Fruit fly (Drosophila melanogaster) whole organism, wandering third instar larva: ENCODE data around the gene CG6296.

Source experiments
- Abd-B ChIP-seq: fragments of >200 bp; optimal IDR thresholded peaks from 2 replicates; lab custom pipeline; 2017; ENCODE audit warnings: missing biosample characterization, missing genetic modification characterization
- CG9705 ChIP-seq: fragments of 200-800 bp; sonication (Bioruptor generic); optimal IDR thresholded peaks from 2 replicates; lab custom pipeline; 2018; ENCODE audit warnings: missing biosample characterization, mild to moderate bottlenecking, missing genetic modification characterization
- CrebA ChIP-seq: fragments of 200-800 bp; sonication (Bioruptor generic); optimal IDR thresholded peaks from 2 replicates; lab custom pipeline; 2016; ENCODE audit warnings: missing biosample characterization, mild to moderate bottlenecking, missing genetic modification characterization, borderline replicate concordance
- Dif ChIP-seq: fragments of 200-275, 200-300 bp; sonication (Bioruptor generic); optimal IDR thresholded peaks from 2 replicates; lab custom pipeline; 2018; ENCODE audit warnings: missing biosample characterization, missing genetic modification characterization; ENCODE audit not compliant: partially characterized antibody
- Hnf4 ChIP-seq: fragments of 200-800 bp; sonication (Bioruptor generic); optimal IDR thresholded peaks from 2 replicates; lab custom pipeline; 2016; ENCODE audit warnings: missing biosample characterization, mild to moderate bottlenecking, missing genetic modification characterization
- Hr78 ChIP-seq: fragments of >200 bp; optimal IDR thresholded peaks from 2 replicates; lab custom pipeline; 2017; ENCODE audit warnings: missing biosample characterization, missing genetic modification characterization
- Jra ChIP-seq: sonication (Bioruptor generic); optimal IDR thresholded peaks from 2 replicates; lab custom pipeline; 2016; ENCODE audit warnings: missing biosample characterization, missing genetic modification characterization
- Mio ChIP-seq: sonication (Bioruptor generic); optimal IDR thresholded peaks from 2 replicates; lab custom pipeline; 2016; ENCODE audit warnings: missing biosample characterization, missing genetic modification characterization
- Myc ChIP-seq: fragments of >200 bp; optimal IDR thresholded peaks from 2 replicates; lab custom pipeline; 2017
- N ChIP-seq: fragments of >200 bp; optimal IDR thresholded peaks from 2 replicates; lab custom pipeline; 2018; ENCODE audit warnings: missing biosample characterization, missing external identifiers, missing genetic modification characterization
- Rel ChIP-seq, 2 experiments: fragments of 200-800 bp; sonication (Bioruptor generic) in 1 of 2; optimal IDR thresholded peaks; 2 replicates in 1 of 2; 3 replicates in 1 of 2; lab custom pipeline; 2016 to 2019; ENCODE audit warnings: mild to moderate bottlenecking in 2 of 2, missing biosample characterization in 2 of 2, missing genetic modification characterization in 2 of 2, moderate library complexity in 1 of 2
- Sp1 ChIP-seq: fragments of 200-800 bp; sonication (Bioruptor generic); optimal IDR thresholded peaks from 3 replicates; lab custom pipeline; 2019; ENCODE audit warnings: missing biosample characterization, mild to moderate bottlenecking, missing genetic modification characterization, moderate library complexity
- Vsx2 ChIP-seq: fragments of 200-300, 225-300 bp; sonication (Bioruptor generic); optimal IDR thresholded peaks from 2 replicates; lab custom pipeline; 2018; ENCODE audit warnings: missing biosample characterization, missing genetic modification characterization; ENCODE audit not compliant: partially characterized antibody
- br ChIP-seq: fragments of 200-800 bp; sonication (Bioruptor generic); optimal IDR thresholded peaks from 2 replicates; lab custom pipeline; 2016; ENCODE audit warnings: missing biosample characterization, missing genetic modification characterization
- dl ChIP-seq, 2 experiments: fragments of 175-275, 200-275 bp in 1 of 2; fragments of 200-275 bp in 1 of 2; sonication (Bioruptor generic); optimal IDR thresholded peaks; lab custom pipeline; 2018; ENCODE audit warnings: mild to moderate bottlenecking in 2 of 2, missing biosample characterization in 2 of 2, missing genetic modification characterization in 2 of 2, moderate library complexity in 2 of 2; ENCODE audit not compliant: partially characterized antibody in 2 of 2, insufficient read depth in 1 of 2
- dsf ChIP-seq: sonication (Bioruptor generic); optimal IDR thresholded peaks from 2 replicates; lab custom pipeline; 2016; ENCODE audit warnings: missing biosample characterization, missing genetic modification characterization, borderline replicate concordance
- ey ChIP-seq: fragments of 200-800 bp; sonication (Bioruptor generic); optimal IDR thresholded peaks from 2 replicates; lab custom pipeline; 2016; ENCODE audit warnings: missing biosample characterization, missing genetic modification characterization
- fru ChIP-seq: fragments of 200-800 bp; sonication (Bioruptor generic); optimal IDR thresholded peaks from 3 replicates; lab custom pipeline; 2016; ENCODE audit warnings: missing biosample characterization, mild to moderate bottlenecking, missing genetic modification characterization
- h ChIP-seq: fragments of 200-800 bp; sonication (Bioruptor generic); optimal IDR thresholded peaks from 3 replicates; lab custom pipeline; 2016; ENCODE audit warnings: missing biosample characterization, mild to moderate bottlenecking, missing genetic modification characterization
- jim ChIP-seq: fragments of 175-275, 200-325 bp; sonication (Bioruptor generic); optimal IDR thresholded peaks from 2 replicates; lab custom pipeline; 2016; ENCODE audit warnings: missing biosample characterization, mild to moderate bottlenecking, missing genetic modification characterization
- lola ChIP-seq: fragments of >200 bp; optimal IDR thresholded peaks from 2 replicates; lab custom pipeline; 2017; ENCODE audit warnings: missing biosample characterization, missing genetic modification characterization
- pan ChIP-seq: fragments of >200 bp; optimal IDR thresholded peaks from 2 replicates; lab custom pipeline; 2017
- psq ChIP-seq: fragments of 200-800 bp; sonication (Bioruptor generic); optimal IDR thresholded peaks from 3 replicates; lab custom pipeline; 2017; ENCODE audit warnings: missing biosample characterization, mild to moderate bottlenecking, missing genetic modification characterization, moderate library complexity
- rgr ChIP-seq: fragments of 200-800 bp; sonication (Bioruptor generic); optimal IDR thresholded peaks from 3 replicates; lab custom pipeline; 2016; ENCODE audit warnings: missing biosample characterization, mild to moderate bottlenecking, missing genetic modification characterization
- sage ChIP-seq: fragments of 200-800 bp; sonication (Bioruptor generic); optimal IDR thresholded peaks from 2 replicates; lab custom pipeline; 2016; ENCODE audit warnings: missing biosample characterization, mild to moderate bottlenecking, missing genetic modification characterization
- sv ChIP-seq: fragments of 200-800 bp; sonication (Bioruptor generic); optimal IDR thresholded peaks from 3 replicates; lab custom pipeline; 2016; ENCODE audit warnings: missing biosample characterization, missing genetic modification characterization
- woc ChIP-seq: sonication (Bioruptor generic); optimal IDR thresholded peaks from 2 replicates; lab custom pipeline; 2016; ENCODE audit warnings: missing biosample characterization, mild to moderate bottlenecking, missing genetic modification characterization

CG6296 gene

DNA sequence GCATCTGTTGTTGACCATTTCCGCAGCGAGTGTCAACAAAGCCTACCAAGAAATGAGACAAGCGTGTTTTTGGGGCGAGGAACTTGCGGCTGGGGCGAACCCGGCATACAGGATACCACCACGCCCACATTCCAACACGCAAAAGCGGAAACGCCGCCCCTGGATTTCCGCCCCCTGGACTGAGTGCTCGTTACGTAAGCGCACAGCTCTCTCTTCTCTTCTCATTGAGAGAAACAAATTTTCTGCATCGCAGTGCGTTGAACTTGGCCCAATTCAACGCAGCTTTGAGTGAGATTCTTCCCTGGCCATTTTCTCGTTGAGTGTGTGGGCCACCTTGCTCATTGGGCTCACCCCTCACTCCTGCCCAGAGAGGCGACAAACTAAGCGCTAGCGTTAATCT is 44.8 kb downstream of the CG6296 start:
- TF ChIP-seq jim (GFP tag; lab: Kevin White, UChicago) (no peak), pan (no peak), Mio (GFP tag; lab: Kevin White, UChicago) (no peak), rgr (GFP tag; lab: Kevin White, UChicago) (no peak), sage (GFP tag; lab: Kevin White, UChicago) (no peak), dl (GFP tag; optimal IDR thresholded peaks at IDR 0.05; lab: Kevin White, UChicago; ENCODE audit: insufficient read depth in 1 of 2, partially characterized antibody in 2 of 2) (peak in 1 of 2 experiments; percentile 5), br (GFP tag; lab: Kevin White, UChicago) (no peak), sv (GFP tag; lab: Kevin White, UChicago) (no peak)
- TF ChIP-seq, all 38 proteins: peak for 1

DNA sequence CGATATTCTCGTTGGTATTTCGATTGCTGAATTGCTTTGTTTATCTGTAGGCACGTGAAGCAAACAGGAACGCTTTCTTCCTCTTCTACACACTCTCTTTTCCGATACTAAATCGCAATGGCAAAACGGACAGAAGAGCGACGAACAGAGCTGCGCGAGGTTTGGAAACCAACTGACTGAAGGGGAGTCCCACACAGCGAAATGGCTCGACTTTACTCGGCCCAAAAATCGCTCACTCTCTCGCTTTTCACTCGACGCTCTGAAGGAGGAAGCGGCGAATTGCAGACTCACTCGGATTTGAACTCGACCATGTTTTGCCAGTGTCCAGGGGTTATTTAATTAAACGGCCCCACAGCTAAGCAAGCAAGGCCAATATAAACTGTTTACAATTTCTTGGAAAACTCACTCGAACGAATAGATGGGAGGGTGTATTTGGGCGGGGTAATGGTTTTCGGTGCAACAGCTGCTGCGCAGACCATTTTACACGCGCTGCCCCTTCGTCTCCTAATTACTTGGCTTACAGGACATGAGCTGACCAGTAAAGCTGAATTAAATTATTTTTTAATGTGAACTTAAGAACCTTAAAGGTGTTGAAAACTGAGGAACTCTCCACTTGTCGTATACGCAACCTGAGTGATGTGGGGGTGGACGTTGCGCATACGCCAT is 46.8 kb downstream of the CG6296 start, which contains the start of gene CG6330:
Gene CG6330 (minus strand): TSS at position 178 of the 666 bp plus-strand sequence.
- no peak for TF ChIP-seq Dif
- TF ChIP-seq Rel (GFP tag; optimal IDR thresholded peaks at IDR 0.05; lab: Kevin White, UChicago), result no peak
- TF ChIP-seq Rel (tag; optimal IDR thresholded peaks at IDR 0.05; lab: Kevin White, UChicago), result peak; percentile 64
- no peak for TF ChIP-seq Hnf4
- TF ChIP-seq dl (GFP tag; optimal IDR thresholded peaks at IDR 0.05; lab: Kevin White, UChicago; ENCODE audit: insufficient read depth in 1 of 2, partially characterized antibody in 2 of 2), result no peak

DNA sequence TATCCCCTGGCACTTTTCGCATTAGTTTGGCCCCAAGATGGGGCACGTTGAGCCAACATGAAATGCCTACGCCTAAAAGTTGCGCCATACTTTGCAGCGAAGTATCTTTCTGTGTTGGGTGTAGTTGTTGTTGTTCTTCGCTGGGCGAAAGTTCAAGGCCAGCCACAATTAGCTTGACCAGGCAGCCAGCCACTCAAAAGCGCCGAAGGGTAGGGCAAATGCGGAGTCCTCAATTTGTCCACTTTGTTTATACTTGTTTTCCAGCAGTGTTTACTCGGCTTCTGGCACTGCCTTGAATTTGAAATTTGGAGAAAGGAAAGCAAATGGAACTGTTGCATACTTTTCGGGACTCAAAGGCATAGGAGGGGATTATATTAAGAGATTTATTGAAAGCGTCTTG is 48.1 kb downstream of the CG6296 start:
- TF ChIP-seq Myc (lab: Kevin White, UChicago) (peak; percentile 3), sv (GFP tag; lab: Kevin White, UChicago) (no peak), N (GFP tag; lab: Kevin White, UChicago) (peak; percentile 15)

DNA sequence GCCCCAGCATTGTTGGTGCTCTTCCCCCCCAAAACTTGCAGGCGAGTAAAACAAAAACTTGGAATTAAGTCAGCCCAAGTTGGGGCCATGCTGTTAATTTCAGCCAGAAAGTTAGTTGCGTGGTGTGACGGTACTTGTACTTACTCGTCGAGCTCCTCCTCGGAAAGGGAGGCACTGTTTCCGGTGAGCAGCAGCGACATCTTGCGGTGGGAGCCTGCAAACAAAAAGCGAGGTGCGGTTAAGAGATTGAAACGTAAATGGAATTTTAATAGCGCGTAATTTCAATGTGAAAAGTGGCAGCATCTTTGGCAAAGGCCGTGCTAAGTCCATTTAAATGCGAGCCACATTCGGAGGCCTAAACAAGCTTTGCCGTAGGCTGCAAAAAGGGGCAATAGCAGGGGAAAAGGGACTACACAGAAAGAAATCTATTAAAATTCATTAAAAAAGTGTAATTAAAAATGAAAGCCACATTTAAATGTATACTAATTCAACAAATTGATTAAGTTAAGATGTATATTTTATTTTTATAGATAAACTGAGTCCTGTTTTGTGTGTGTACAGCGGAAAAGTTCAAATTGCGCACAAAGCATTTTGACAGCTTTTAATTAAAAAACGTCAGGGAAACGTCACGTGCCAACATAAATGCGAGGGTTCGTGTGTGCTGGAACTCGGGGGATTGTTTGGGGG is 48.8 kb downstream of the CG6296 start:
- TF ChIP-seq Rel (GFP tag; optimal IDR thresholded peaks at IDR 0.05; lab: Kevin White, UChicago) (no peak), Rel (tag; optimal IDR thresholded peaks at IDR 0.05; lab: Kevin White, UChicago) (no peak), Vsx2 (no peak), CG9705 (GFP tag; lab: Kevin White, UChicago) (no peak), Jra (GFP tag; lab: Kevin White, UChicago) (no peak), dsf (no peak), woc (GFP tag; lab: Kevin White, UChicago) (no peak), psq (GFP tag; lab: Kevin White, UChicago) (no peak), Hr78 (GFP tag; lab: Kevin White, UChicago) (no peak), N (GFP tag; lab: Kevin White, UChicago) (no peak), CrebA (GFP tag; lab: Kevin White, UChicago) (no peak), ey (GFP tag; lab: Kevin White, UChicago) (no peak), Mio (GFP tag; lab: Kevin White, UChicago) (no peak), Hnf4 (no peak), Dif (no peak), lola (no peak), br (GFP tag; lab: Kevin White, UChicago) (no peak), Abd-B (GFP tag; lab: Kevin White, UChicago) (no peak)

DNA sequence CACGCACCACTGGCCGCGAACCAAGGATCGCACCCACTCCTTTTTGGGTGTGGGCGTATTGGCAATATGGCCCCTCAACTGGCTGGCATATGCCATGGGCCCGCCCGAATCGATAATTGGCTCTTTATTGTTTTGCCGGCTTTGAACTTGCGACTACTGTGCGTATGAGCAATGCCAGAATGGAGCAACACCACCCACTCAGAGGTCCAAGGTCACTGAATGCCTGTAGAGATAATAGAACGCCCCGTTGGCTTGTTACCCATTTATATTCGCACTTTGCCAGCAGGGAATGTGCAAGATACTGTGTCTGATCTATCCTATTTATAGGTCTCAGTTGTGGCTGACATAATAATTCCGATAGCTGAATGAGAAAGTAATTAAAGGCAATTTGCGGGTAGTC is 49.7 kb downstream of the CG6296 start:
- TF ChIP-seq Sp1 (GFP tag; lab: Kevin White, UChicago) (no peak), br (GFP tag; lab: Kevin White, UChicago) (no peak), woc (GFP tag; lab: Kevin White, UChicago) (no peak), dsf (no peak), h (GFP tag; lab: Kevin White, UChicago) (no peak), fru (GFP tag; lab: Kevin White, UChicago) (no peak), lola (no peak)
- TF ChIP-seq, all 38 proteins: peak for 0
